Worm (Caenorhabditis elegans): Measurements from ENCODE around the gene C33D9.8.
"Not testable (repeated sequence)": the region's sequence is repeated elsewhere in the genome, so short reads cannot be mapped to it uniquely, and the experiment has no call there.

C33D9.8 gene

DNA sequence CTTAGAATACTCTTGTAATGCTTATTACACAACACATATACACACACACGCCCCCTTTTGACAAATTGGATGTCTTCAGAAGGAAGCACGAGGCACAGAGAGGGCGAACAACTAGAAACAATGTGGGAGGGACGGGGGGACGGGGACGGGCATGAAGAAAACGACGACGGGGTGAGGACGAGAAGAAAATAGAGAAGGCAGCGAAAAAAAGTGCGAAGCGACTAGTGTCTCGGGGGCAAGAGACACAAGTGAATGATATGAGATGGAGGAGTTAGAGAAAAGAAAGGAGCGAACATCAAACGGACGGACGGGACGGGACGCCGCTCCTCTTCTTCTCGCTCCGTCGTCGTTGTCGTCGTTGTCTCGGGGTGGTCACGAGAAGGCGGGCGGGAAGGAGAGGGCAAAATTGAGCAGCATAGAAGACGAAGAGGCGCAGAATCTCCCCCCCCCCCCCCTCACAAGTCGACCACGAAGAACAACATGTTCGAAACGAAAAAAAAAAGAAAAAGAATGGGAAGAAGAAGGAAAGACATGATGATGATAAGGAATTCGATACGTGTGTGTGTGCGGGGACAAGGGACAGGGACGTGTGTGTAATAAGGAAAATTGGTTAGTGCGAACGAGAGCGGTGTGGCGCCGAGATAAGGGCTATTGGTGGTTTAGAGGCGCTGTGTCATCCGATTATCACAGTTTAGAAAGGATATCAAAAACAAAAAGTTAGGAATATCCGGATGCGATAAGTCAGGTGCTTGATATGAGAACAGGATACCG, 8.5 kb upstream of the C33D9.8 start:
- TF ChIP-seq tbx-8 (GFP tag; optimal IDR thresholded peaks at IDR 0.05), result no peak
- TF ChIP-seq elt-1 (tag; optimal IDR thresholded peaks at IDR 0.05; ENCODE audit: borderline replicate concordance, insufficient read depth), result no peak
- no peak for TF ChIP-seq drap-1 (GFP tag; optimal IDR thresholded peaks at IDR 0.05)
- no peak for TF ChIP-seq unc-62 (GFP tag; optimal IDR thresholded peaks at IDR 0.05)
- TF ChIP-seq unc-120 (tag; optimal IDR thresholded peaks at IDR 0.05; ENCODE audit: poor library complexity, severe bottlenecking), result peak; percentile 18
- TF ChIP-seq M03D4.4 (tag; optimal IDR thresholded peaks at IDR 0.05), result no peak
- TF ChIP-seq sptf-1 (tag; optimal IDR thresholded peaks at IDR 0.05), result peak; percentile 35
- TF ChIP-seq nhr-28 (tag; optimal IDR thresholded peaks at IDR 0.05), result no peak
- TF ChIP-seq nhr-237 (tag; optimal IDR thresholded peaks at IDR 0.05), result no peak
- no peak for TF ChIP-seq nhr-2 (tag; optimal IDR thresholded peaks at IDR 0.05)
- no peak for TF ChIP-seq cnd-1 (tag; optimal IDR thresholded peaks at IDR 0.05)
- no peak for TF ChIP-seq lin-32 (GFP tag; optimal IDR thresholded peaks at IDR 0.05)
- TF ChIP-seq ceh-83 (GFP tag; optimal IDR thresholded peaks at IDR 0.05), result peak; percentile 52
- no peak for TF ChIP-seq ztf-11 (tag; optimal IDR thresholded peaks at IDR 0.05)
- TF ChIP-seq sem-2 (GFP tag; optimal IDR thresholded peaks at IDR 0.05), result no peak
- TF ChIP-seq hlh-1 (tag; optimal IDR thresholded peaks at IDR 0.05), result no peak
- no peak for TF ChIP-seq mep-1 (tag; optimal IDR thresholded peaks at IDR 0.05)
- TF ChIP-seq mls-2 (tag; optimal IDR thresholded peaks at IDR 0.05), result no peak
- no peak for TF ChIP-seq lin-13 (tag; optimal IDR thresholded peaks at IDR 0.05)
- no peak for TF ChIP-seq mab-5 (tag; optimal IDR thresholded peaks at IDR 0.05)
- no peak for TF ChIP-seq elt-3 (tag; optimal IDR thresholded peaks at IDR 0.05)
- no peak for TF ChIP-seq lsy-2 (tag; optimal IDR thresholded peaks at IDR 0.05)
- no peak for TF ChIP-seq nhr-76 (tag; optimal IDR thresholded peaks at IDR 0.05)
- no peak for TF ChIP-seq zip-8 (tag; optimal IDR thresholded peaks at IDR 0.05)

DNA sequence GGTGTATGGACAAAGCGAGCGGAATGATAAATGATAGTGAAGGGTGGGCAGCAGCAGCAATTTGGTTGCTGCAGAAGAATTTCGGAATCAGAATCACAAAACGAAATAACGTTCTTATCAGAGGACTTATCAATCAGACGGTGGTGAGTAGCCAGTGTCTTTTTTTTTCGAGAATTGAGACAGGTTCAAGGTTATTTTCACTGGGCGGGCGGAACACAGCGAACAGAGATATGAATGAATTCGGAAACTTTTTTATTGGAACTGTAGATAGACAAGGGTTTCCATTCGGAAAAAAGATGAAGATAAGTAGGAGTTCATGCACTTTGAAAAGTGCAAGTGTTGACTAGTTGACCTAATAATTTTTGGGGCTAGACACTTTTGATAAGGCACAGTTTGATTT, 6.7 kb upstream of the C33D9.8 start:
- TF ChIP-seq sptf-1 (tag; optimal IDR thresholded peaks at IDR 0.05), result no peak

DNA sequence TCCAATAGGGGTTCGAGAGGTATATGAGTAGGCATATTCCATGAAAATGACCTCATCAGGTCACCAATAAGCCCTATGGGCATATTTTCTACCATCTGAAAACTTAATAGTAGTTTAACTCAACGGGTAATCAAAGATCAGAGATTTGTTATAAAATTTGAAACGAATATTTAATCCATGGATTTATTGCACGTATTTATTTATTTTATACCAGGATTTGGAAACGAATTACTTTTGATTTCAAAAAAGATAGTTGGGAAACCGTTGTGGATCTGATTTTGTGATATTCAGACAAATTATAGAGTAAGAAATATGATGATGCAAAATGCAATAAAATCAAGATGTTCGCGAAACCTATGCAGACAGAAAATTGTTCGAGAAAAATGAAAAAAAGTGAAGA, 6.3 kb upstream of the C33D9.8 start, which contains the start of gene C33D9.3:
Gene C33D9.3 (minus strand): TSS at position 101 of the 400 bp plus-strand sequence.
- TF ChIP-seq unc-62 (GFP tag; optimal IDR thresholded peaks at IDR 0.05) (no peak), sem-2 (GFP tag; optimal IDR thresholded peaks at IDR 0.05) (no peak), bed-3 (GFP tag; optimal IDR thresholded peaks at IDR 0.05) (no peak), blmp-1 (tag; optimal IDR thresholded peaks at IDR 0.05) (no peak), lsy-2 (tag; optimal IDR thresholded peaks at IDR 0.05) (no peak), elt-1 (tag; optimal IDR thresholded peaks at IDR 0.05; ENCODE audit: borderline replicate concordance, insufficient read depth) (no peak), nhr-76 (tag; optimal IDR thresholded peaks at IDR 0.05) (no peak), pha-4 (tag; optimal IDR thresholded peaks at IDR 0.05) (no peak), mep-1 (tag; optimal IDR thresholded peaks at IDR 0.05) (no peak), ceh-83 (GFP tag; optimal IDR thresholded peaks at IDR 0.05) (no peak), hlh-1 (tag; optimal IDR thresholded peaks at IDR 0.05) (no peak)

DNA sequence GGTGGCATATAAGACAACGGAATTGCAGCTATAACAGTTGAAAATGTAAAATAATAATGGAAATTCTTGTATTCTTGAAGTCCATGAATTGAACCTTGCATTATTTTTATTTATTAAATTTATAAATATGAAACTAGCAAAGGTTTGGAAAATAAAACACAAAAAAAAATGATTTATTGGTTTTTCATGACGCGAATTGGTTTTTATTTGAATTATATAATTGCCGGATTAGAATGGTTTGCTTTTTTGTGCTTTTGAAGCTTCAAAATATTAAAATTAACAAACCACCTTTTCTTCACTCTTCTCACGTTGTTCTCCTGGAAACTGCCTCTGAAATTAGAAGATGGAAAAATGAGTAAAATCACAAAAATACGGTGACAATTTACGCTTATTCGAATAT, 3.6 kb upstream of the C33D9.8 start, which contains the start of gene sru-35:
Gene sru-35 (minus strand): TSS at position 101 of the 400 bp plus-strand sequence.
- no peak for TF ChIP-seq drap-1 (GFP tag; optimal IDR thresholded peaks at IDR 0.05)
- no peak for TF ChIP-seq unc-39 (tag; optimal IDR thresholded peaks at IDR 0.05)
- TF ChIP-seq nhr-76 (tag; optimal IDR thresholded peaks at IDR 0.05), result no peak
- TF ChIP-seq cnd-1 (tag; optimal IDR thresholded peaks at IDR 0.05), result no peak
- TF ChIP-seq sptf-1 (tag; optimal IDR thresholded peaks at IDR 0.05), result no peak
- no peak for TF ChIP-seq zip-8 (tag; optimal IDR thresholded peaks at IDR 0.05)
- TF ChIP-seq lsy-2 (tag; optimal IDR thresholded peaks at IDR 0.05), result no peak

DNA sequence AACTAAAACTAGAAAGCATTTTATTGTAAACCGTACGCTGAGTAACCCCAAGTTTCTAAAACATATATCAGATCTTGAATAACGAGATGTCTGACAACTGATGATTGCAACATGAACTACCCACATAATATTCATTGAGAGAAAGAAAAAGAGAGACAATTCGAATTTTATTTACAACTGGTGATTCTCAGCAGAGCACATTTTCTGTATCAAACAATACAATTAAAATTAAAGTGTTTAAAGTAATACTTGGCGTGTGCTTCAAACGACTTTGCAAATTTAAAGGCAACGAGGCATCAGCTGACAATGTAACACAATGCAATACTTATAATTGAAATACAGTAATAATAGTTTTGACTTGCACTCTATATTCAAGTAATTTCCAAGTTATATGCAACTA, 1.5 kb upstream of the C33D9.8 start, which contains the start of gene C33D9.10:
Gene C33D9.10 (minus strand): TSS at position 101 of the 400 bp plus-strand sequence.
- not testable (repeated sequence) for TF ChIP-seq tbx-8 (GFP tag; optimal IDR thresholded peaks at IDR 0.05); blmp-1 (tag; optimal IDR thresholded peaks at IDR 0.05); bed-3 (GFP tag; optimal IDR thresholded peaks at IDR 0.05)

DNA sequence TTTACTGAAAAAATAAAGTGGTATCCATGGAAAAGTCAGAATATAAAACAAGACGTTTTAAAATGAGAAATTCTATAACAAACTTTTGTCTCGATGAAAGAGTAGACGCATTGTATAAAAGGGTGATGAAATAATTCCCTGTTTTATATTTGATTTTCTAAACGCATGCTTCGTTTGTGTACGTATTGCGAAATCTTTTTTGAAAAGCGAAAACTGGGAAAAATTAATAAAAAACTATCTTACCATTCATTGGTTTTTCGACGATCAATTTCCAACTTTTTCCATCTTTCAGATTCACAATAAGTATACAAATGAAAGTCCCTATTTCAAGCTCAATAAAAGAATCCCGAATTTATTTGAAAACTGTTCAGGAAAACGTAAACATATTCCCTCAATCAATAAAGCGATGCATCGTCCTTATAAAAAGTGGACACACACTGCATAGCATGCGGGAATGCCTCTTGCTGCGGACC, 1.7 kb downstream of the C33D9.8 start, which contains the start of gene C33D9.13:
Gene C33D9.13 (minus strand): TSS at position 423 of the 473 bp plus-strand sequence.
- TF ChIP-seq elt-1 (tag; optimal IDR thresholded peaks at IDR 0.05; ENCODE audit: borderline replicate concordance, insufficient read depth) (no peak), ces-1 (GFP tag; optimal IDR thresholded peaks at IDR 0.05) (peak; percentile 29)
